Fruit fly (Drosophila melanogaster) whole organism, embryonic: ENCODE results near the gene Amun.

Experiments
- Abd-B ChIP-seq: fragments of 200-800 bp; sonication (Bioruptor generic); optimal IDR thresholded peaks from 2 replicates; lab custom pipeline; 2018; ENCODE audit warnings: missing biosample characterization, mild to moderate bottlenecking, missing genetic modification characterization, moderate library complexity
- Atf6 ChIP-seq: fragments of 200-800 bp; sonication (Bioruptor generic); IDR thresholded peaks from 2 replicates; pipeline ENCODE4 v1.3.6; 2022; ENCODE audit warnings: missing biosample characterization, missing genetic modification characterization
- BEAF-32 ChIP-seq: fragments of 200-800 bp; sonication (Bioruptor generic); optimal IDR thresholded peaks from 3 replicates; lab custom pipeline; 2017; ENCODE audit warnings: missing biosample characterization, missing genetic modification characterization, mild to moderate bottlenecking, moderate library complexity, missing genetic modification reagents
- Blimp-1 ChIP-seq: fragments of 200-800 bp; sonication (Bioruptor generic); optimal IDR thresholded peaks from 3 replicates; lab custom pipeline; 2018; ENCODE audit warnings: missing biosample characterization, missing genetic modification characterization, mild to moderate bottlenecking, moderate library complexity, missing genetic modification reagents
- CG10565 ChIP-seq: fragments of 200-800 bp; sonication (Bioruptor generic); optimal IDR thresholded peaks from 3 replicates; lab custom pipeline; 2016; ENCODE audit warnings: missing biosample characterization, mild to moderate bottlenecking, missing genetic modification characterization
- CG13287 ChIP-seq: fragments of 200-800 bp; sonication (Bioruptor generic); IDR thresholded peaks from 2 replicates; pipeline ENCODE4 v1.3.6; 2022; ENCODE audit warnings: missing biosample characterization, missing genetic modification characterization; ENCODE audit not compliant: partially characterized antibody
- CG14441 ChIP-seq: fragments of 200-800 bp; sonication (Bioruptor generic); IDR thresholded peaks from 2 replicates; pipeline ENCODE4 v1.3.6; 2022; ENCODE audit warnings: missing biosample characterization, missing genetic modification characterization
- CG1529 ChIP-seq: fragments of 200-800 bp; sonication (Bioruptor generic); optimal IDR thresholded peaks from 3 replicates; lab custom pipeline; 2018; ENCODE audit warnings: missing biosample characterization, missing genetic modification characterization
- CG18599 ChIP-seq: fragments of 200-800 bp; sonication (Bioruptor generic); optimal IDR thresholded peaks from 3 replicates; lab custom pipeline; 2017; ENCODE audit warnings: missing biosample characterization, missing genetic modification characterization, mild to moderate bottlenecking, moderate library complexity, missing genetic modification reagents
- CG18619 ChIP-seq: fragments of 200-800 bp; sonication (Bioruptor generic); optimal IDR thresholded peaks from 3 replicates; lab custom pipeline; 2017; ENCODE audit warnings: missing biosample characterization, mild to moderate bottlenecking, missing genetic modification characterization
- CG31388 ChIP-seq: fragments of 200-800 bp; sonication (Bioruptor generic); optimal IDR thresholded peaks from 2 replicates; lab custom pipeline; 2016; ENCODE audit warnings: missing biosample characterization, missing genetic modification characterization
- CG32772 ChIP-seq: fragments of 200-800 bp; sonication (Bioruptor generic); IDR thresholded peaks from 2 replicates; pipeline ENCODE4 v1.3.6; 2022; ENCODE audit warnings: missing biosample characterization, missing genetic modification characterization
- CG5180 ChIP-seq: fragments of 200-800 bp; sonication (Bioruptor generic); optimal IDR thresholded peaks from 3 replicates; lab custom pipeline; 2017; ENCODE audit warnings: missing biosample characterization, missing genetic modification characterization, mild to moderate bottlenecking, moderate library complexity, missing genetic modification reagents
- CG6254 ChIP-seq: fragments of 200-800 bp; sonication (Bioruptor generic); optimal IDR thresholded peaks from 3 replicates; lab custom pipeline; 2017; ENCODE audit warnings: mild to moderate bottlenecking, missing biosample characterization, missing genetic modification reagents, missing genetic modification characterization
- CG6683 ChIP-seq: fragments of 200-800 bp; sonication (Bioruptor generic); optimal IDR thresholded peaks from 2 replicates; lab custom pipeline; 2017; ENCODE audit warnings: missing biosample characterization, mild to moderate bottlenecking, missing genetic modification characterization, missing genetic modification reagents
- CG7372 ChIP-seq: fragments of 200-800 bp; sonication (Bioruptor generic); IDR thresholded peaks from 2 replicates; pipeline ENCODE4 v1.3.6; 2022; ENCODE audit warnings: missing biosample characterization, missing genetic modification characterization
- CG8924 ChIP-seq: fragments of 200-800 bp; optimal IDR thresholded peaks from 3 replicates; lab custom pipeline; 2019; ENCODE audit warnings: missing biosample characterization, mild to moderate bottlenecking, missing genetic modification characterization, moderate library complexity
- CG9727 ChIP-seq: fragments of 200-800 bp; sonication (Bioruptor generic); optimal IDR thresholded peaks from 3 replicates; lab custom pipeline; 2017; ENCODE audit warnings: missing biosample characterization, mild to moderate bottlenecking, missing genetic modification characterization
- Chrac-16 ChIP-seq: fragments of 200-800 bp; sonication (Bioruptor generic); optimal IDR thresholded peaks from 3 replicates; lab custom pipeline; 2016; ENCODE audit warnings: missing biosample characterization, missing genetic modification characterization
- Doc2 ChIP-seq: fragments of 200-800 bp; sonication (Bioruptor generic); IDR thresholded peaks from 2 replicates; pipeline ENCODE4 v1.3.6; 2022; ENCODE audit warnings: missing biosample characterization, missing genetic modification characterization
- Drgx ChIP-seq: fragments of 200-800 bp; sonication (Bioruptor generic); IDR thresholded peaks from 2 replicates; pipeline ENCODE4 v1.3.6; 2022; ENCODE audit warnings: missing biosample characterization, missing genetic modification characterization
- HLH3B ChIP-seq: fragments of 200-800 bp; sonication (Bioruptor generic); IDR thresholded peaks from 2 replicates; pipeline ENCODE4 v1.3.6; 2022; ENCODE audit warnings: missing biosample characterization, missing genetic modification characterization
- HLH4C ChIP-seq: fragments of 200-800 bp; sonication (Bioruptor generic); IDR thresholded peaks from 3 replicates; pipeline ENCODE4 v1.3.6; 2022; ENCODE audit warnings: missing biosample characterization, missing genetic modification characterization; ENCODE audit not compliant: partially characterized antibody
- Hmr ChIP-seq: fragments of 200-800 bp; sonication (Bioruptor generic); optimal IDR thresholded peaks from 3 replicates; lab custom pipeline; 2017; ENCODE audit warnings: mild to moderate bottlenecking, missing biosample characterization, missing genetic modification reagents, missing genetic modification characterization
- Hsf ChIP-seq: fragments of 200-800 bp; sonication (Bioruptor generic); optimal IDR thresholded peaks from 3 replicates; lab custom pipeline; 2016; ENCODE audit warnings: missing biosample characterization, missing genetic modification characterization
- Opbp ChIP-seq: fragments of 200-800 bp; sonication (Bioruptor generic); IDR thresholded peaks from 3 replicates; pipeline ENCODE4 v1.3.6; 2022; ENCODE audit warnings: missing biosample characterization, missing genetic modification characterization; ENCODE audit not compliant: partially characterized antibody
- Poxn ChIP-seq: fragments of 200-800 bp; sonication (Bioruptor generic); IDR thresholded peaks from 2 replicates; pipeline ENCODE4 v1.3.6; 2022; ENCODE audit warnings: missing biosample characterization, missing genetic modification characterization
- Sox102F ChIP-seq: fragments of 200-800 bp; sonication (Bioruptor generic); optimal IDR thresholded peaks from 2 replicates; lab custom pipeline; 2018; ENCODE audit warnings: missing biosample characterization, mild to moderate bottlenecking, missing genetic modification characterization, moderate library complexity
- abd-A ChIP-seq: fragments of 200-800 bp; sonication (Bioruptor generic); optimal IDR thresholded peaks from 3 replicates; lab custom pipeline; 2019; ENCODE audit warnings: missing biosample characterization, mild to moderate bottlenecking, missing genetic modification characterization, moderate library complexity
- btn ChIP-seq: fragments of 200-800 bp; sonication (Bioruptor generic); optimal IDR thresholded peaks from 2 replicates; lab custom pipeline; 2016; ENCODE audit warnings: missing biosample characterization, missing genetic modification characterization
- ci ChIP-seq: fragments of 200-800 bp; sonication (Bioruptor generic); IDR thresholded peaks from 3 replicates; pipeline ENCODE4 v1.3.6; 2022; ENCODE audit warnings: missing biosample characterization, missing genetic modification characterization
- cwo ChIP-seq: fragments of 200-800 bp; sonication (Bioruptor generic); optimal IDR thresholded peaks from 3 replicates; lab custom pipeline; 2017; ENCODE audit warnings: missing biosample characterization, missing genetic modification characterization, mild to moderate bottlenecking, moderate library complexity, missing genetic modification reagents
- dimm ChIP-seq: fragments of 200-800 bp; sonication (Bioruptor generic); IDR thresholded peaks from 2 replicates; pipeline ENCODE4 v1.3.6; 2022; ENCODE audit warnings: missing biosample characterization, missing genetic modification characterization
- gce ChIP-seq: fragments of 200-800 bp; sonication (Bioruptor generic); IDR thresholded peaks from 3 replicates; pipeline ENCODE4 v1.3.6; 2022; ENCODE audit warnings: missing biosample characterization, missing genetic modification characterization
- ham ChIP-seq: fragments of 200-800 bp; sonication (Bioruptor generic); IDR thresholded peaks from 2 replicates; pipeline ENCODE4 v1.3.6; 2022; ENCODE audit warnings: missing biosample characterization, missing genetic modification characterization
- jigr1 ChIP-seq: fragments of 200-800 bp; sonication (Bioruptor generic); IDR thresholded peaks from 3 replicates; pipeline ENCODE4 v1.3.6; 2022; ENCODE audit warnings: missing biosample characterization, missing genetic modification characterization
- jumu ChIP-seq: fragments of 200-800 bp; sonication (Bioruptor generic); optimal IDR thresholded peaks from 3 replicates; lab custom pipeline; 2016; ENCODE audit warnings: missing biosample characterization, missing genetic modification characterization
- klu ChIP-seq: fragments of 200-800 bp; sonication (Bioruptor generic); IDR thresholded peaks from 2 replicates; pipeline ENCODE4 v1.3.6; 2022; ENCODE audit warnings: missing biosample characterization, missing genetic modification characterization
- knrl ChIP-seq: fragments of 200-800 bp; sonication (Bioruptor generic); IDR thresholded peaks from 3 replicates; pipeline ENCODE4 v1.3.6; 2022; ENCODE audit warnings: missing biosample characterization, missing genetic modification characterization; ENCODE audit not compliant: partially characterized antibody
- lola ChIP-seq, 3 experiments: fragments of >200 bp in 2 of 3; fragments of 200-800 bp in 1 of 3; sonication (Bioruptor generic) in 1 of 3; optimal IDR thresholded peaks; 2 replicates each; lab custom pipeline; 2017 to 2019; ENCODE audit warnings: missing biosample characterization in 3 of 3, missing genetic modification characterization in 3 of 3, mild to moderate bottlenecking in 1 of 3, moderate library complexity in 1 of 3
- maf-S ChIP-seq: fragments of 200-800 bp; sonication (Bioruptor generic); optimal IDR thresholded peaks from 2 replicates; lab custom pipeline; 2016; ENCODE audit warnings: missing biosample characterization, missing genetic modification characterization
- otp ChIP-seq: fragments of 200-800 bp; sonication (Bioruptor generic); IDR thresholded peaks from 3 replicates; pipeline ENCODE4, ENCODE4 v1.3.6; 2022; ENCODE audit warnings: missing biosample characterization, missing genetic modification characterization
- psq ChIP-seq: fragments of 200-800 bp; sonication (Bioruptor generic); optimal IDR thresholded peaks from 2 replicates; lab custom pipeline; 2017; ENCODE audit warnings: missing biosample characterization, missing genetic modification characterization
- sc ChIP-seq, 3 experiments: fragments of >200 bp in 2 of 3; fragments of 200-800 bp in 1 of 3; sonication (Bioruptor generic) in 1 of 3; optimal IDR thresholded peaks; 2 replicates in 2 of 3; 3 replicates in 1 of 3; lab custom pipeline; 2017; ENCODE audit warnings: mild to moderate bottlenecking in 1 of 3, missing biosample characterization in 1 of 3, missing genetic modification characterization in 1 of 3, missing genetic modification reagents in 1 of 3
- schlank ChIP-seq: fragments of 200-800 bp; sonication (Bioruptor generic); optimal IDR thresholded peaks from 2 replicates; lab custom pipeline; 2018; ENCODE audit warnings: missing biosample characterization, mild to moderate bottlenecking, missing genetic modification characterization
- scrt ChIP-seq: fragments of 200-800 bp; sonication (Bioruptor generic); optimal IDR thresholded peaks from 2 replicates; lab custom pipeline; 2018; ENCODE audit warnings: missing biosample characterization, mild to moderate bottlenecking, missing genetic modification characterization, moderate library complexity
- tx ChIP-seq: fragments of 200-800 bp; sonication (Bioruptor generic); optimal IDR thresholded peaks from 2 replicates; lab custom pipeline; 2016; ENCODE audit warnings: missing biosample characterization, missing genetic modification characterization

The Amun gene

dm6 chrX:11714529-11715262 lies 669 bp downstream of the Amun start (continued):
- TF ChIP-seq sc (optimal IDR thresholded peaks at IDR 0.05; lab: Kevin White, UChicago) (no peak), sc (GFP tag; optimal IDR thresholded peaks at IDR 0.05; lab: Kevin White, UChicago) (peak; percentile 33), ci (GFP tag; lab: Robert Waterston, UW) (peak; percentile 78), Atf6 (peak; percentile 81), lola (GFP tag; optimal IDR thresholded peaks at IDR 0.05; lab: Kevin White, UChicago) (peak in 1 of 3 experiments; percentile 23), ham (no peak), Blimp-1 (GFP tag; lab: Kevin White, UChicago) (peak; percentile 40), maf-S (peak; percentile 47), CG9727 (GFP tag; lab: Kevin White, UChicago) (peak; percentile 54), Hsf (GFP tag; lab: Kevin White, UChicago) (peak; percentile 9), CG7372 (GFP tag; lab: Robert Waterston, UW) (0 out of 2 replicates have a peak, but pooled peaks have one; percentile 30), Opbp (GFP tag; lab: Robert Waterston, UW) (no peak; the same call in 2 of the 3 replicates), CG32772 (GFP tag; lab: Robert Waterston, UW) (peak; percentile 53), dimm (GFP tag; lab: Robert Waterston, UW) (no peak), Chrac-16 (GFP tag; lab: Kevin White, UChicago) (peak; percentile 7), CG18619 (GFP tag; lab: Kevin White, UChicago) (peak; percentile 71), BEAF-32 (GFP tag; lab: Kevin White, UChicago) (peak; percentile 61), klu (no peak), CG18599 (GFP tag; lab: Kevin White, UChicago) (peak; percentile 77), gce (GFP tag; lab: Robert Waterston, UW) (no peak), cwo (peak; percentile 74), CG6254 (GFP tag; lab: Kevin White, UChicago) (peak; percentile 49), CG8924 (tag; lab: Kevin White, UChicago) (peak; percentile 73), HLH4C (GFP tag; lab: Robert Waterston, UW) (no peak), HLH3B (peak; percentile 50), CG14441 (GFP tag; lab: Robert Waterston, UW) (peak; percentile 82), CG6683 (peak; percentile 32), jigr1 (GFP tag; lab: Robert Waterston, UW) (no peak; the same call in 2 of the 3 replicates), CG13287 (GFP tag; lab: Robert Waterston, UW) (peak; percentile 48; the same call in 1 of the 2 replicates), scrt (GFP tag; lab: Kevin White, UChicago) (peak; percentile 37), abd-A (tag; lab: Kevin White, UChicago) (peak; percentile 22), schlank (tag; lab: Kevin White, UChicago) (peak; percentile 64), Abd-B (GFP tag; lab: Kevin White, UChicago) (peak; percentile 60), Doc2 (GFP tag; lab: Robert Waterston, UW) (no peak), psq (GFP tag; lab: Kevin White, UChicago) (peak; percentile 95), CG1529 (GFP tag; lab: Kevin White, UChicago) (peak; percentile 38), knrl (peak; percentile 45; the same call in 1 of the 3 replicates), Hmr (GFP tag; lab: Kevin White, UChicago) (peak; percentile 77), CG10565 (GFP tag; lab: Kevin White, UChicago) (no peak), jumu (GFP tag; lab: Kevin White, UChicago) (peak; percentile 87), Sox102F (GFP tag; lab: Kevin White, UChicago) (peak; percentile 72), CG5180 (GFP tag; lab: Kevin White, UChicago) (peak; percentile 53), otp (GFP tag; lab: Robert Waterston, UW) (no peak; the same call in 2 of the 3 replicates), btn (GFP tag; lab: Kevin White, UChicago) (no peak), tx (GFP tag; lab: Kevin White, UChicago) (peak; percentile 60), Poxn (GFP tag; lab: Robert Waterston, UW) (peak; percentile 41; the same call in 1 of the 2 replicates), Drgx (GFP tag; lab: Robert Waterston, UW) (peak; percentile 59), CG31388 (no peak)
